Fruit fly (Drosophila melanogaster) whole organism, embryonic: ENCODE results near the gene CG13032.

Experiments
- Abd-B ChIP-seq: fragments of 200-800 bp; sonication (Bioruptor generic); optimal IDR thresholded peaks from 2 replicates; lab custom pipeline; 2018; ENCODE audit warnings: missing biosample characterization, mild to moderate bottlenecking, missing genetic modification characterization, moderate library complexity
- B-H2 ChIP-seq: fragments of 200-800 bp; sonication (Bioruptor generic); optimal IDR thresholded peaks from 2 replicates; lab custom pipeline; 2018; ENCODE audit warnings: missing biosample characterization, mild to moderate bottlenecking, missing genetic modification characterization
- BEAF-32 ChIP-seq: fragments of 200-800 bp; sonication (Bioruptor generic); optimal IDR thresholded peaks from 3 replicates; lab custom pipeline; 2017; ENCODE audit warnings: missing biosample characterization, missing genetic modification characterization, mild to moderate bottlenecking, moderate library complexity, missing genetic modification reagents
- CG10209 ChIP-seq: fragments of 200-800 bp; sonication (Bioruptor generic); optimal IDR thresholded peaks from 3 replicates; lab custom pipeline; 2017; ENCODE audit warnings: missing biosample characterization, mild to moderate bottlenecking, missing genetic modification characterization, missing genetic modification reagents
- CG10274 ChIP-seq: fragments of 200-800 bp; sonication (Bioruptor generic); optimal IDR thresholded peaks from 3 replicates; lab custom pipeline; 2017; ENCODE audit warnings: missing biosample characterization, mild to moderate bottlenecking, missing genetic modification characterization
- CG10565 ChIP-seq: fragments of 200-800 bp; sonication (Bioruptor generic); optimal IDR thresholded peaks from 3 replicates; lab custom pipeline; 2016; ENCODE audit warnings: missing biosample characterization, mild to moderate bottlenecking, missing genetic modification characterization
- CG1233 ChIP-seq: fragments of 200-800 bp; sonication (Bioruptor generic); optimal IDR thresholded peaks from 4 replicates; lab custom pipeline; 2018; ENCODE audit warnings: missing biosample characterization, mild to moderate bottlenecking, missing genetic modification characterization
- CG13424 ChIP-seq: fragments of 200-800 bp; sonication (Bioruptor generic); optimal IDR thresholded peaks from 2 replicates; lab custom pipeline; 2019; ENCODE audit warnings: missing biosample characterization, mild to moderate bottlenecking, missing genetic modification characterization, moderate library complexity
- CG17359 ChIP-seq: fragments of 200-800 bp; sonication (Bioruptor generic); optimal IDR thresholded peaks from 3 replicates; lab custom pipeline; 2018; ENCODE audit warnings: missing biosample characterization, mild to moderate bottlenecking, missing genetic modification characterization, moderate library complexity
- CG17912 ChIP-seq: fragments of 200-800 bp; sonication (Bioruptor generic); optimal IDR thresholded peaks from 2 replicates; lab custom pipeline; 2018; ENCODE audit warnings: missing biosample characterization, mild to moderate bottlenecking, missing genetic modification characterization
- CG1832 ChIP-seq: fragments of 200-800 bp; sonication (Bioruptor generic); optimal IDR thresholded peaks from 2 replicates; lab custom pipeline; 2017; ENCODE audit warnings: missing biosample characterization, mild to moderate bottlenecking, missing genetic modification characterization, inconsistent platforms
- CG2202 ChIP-seq: fragments of 200-800 bp; sonication (Bioruptor generic); optimal IDR thresholded peaks from 2 replicates; lab custom pipeline; 2018; ENCODE audit warnings: missing biosample characterization, mild to moderate bottlenecking, missing genetic modification characterization
- CG6254 ChIP-seq: fragments of 200-800 bp; sonication (Bioruptor generic); optimal IDR thresholded peaks from 3 replicates; lab custom pipeline; 2017; ENCODE audit warnings: mild to moderate bottlenecking, missing biosample characterization, missing genetic modification reagents, missing genetic modification characterization
- CG6272 ChIP-seq: fragments of 200-800 bp; sonication (Bioruptor generic); IDR thresholded peaks from 2 replicates; pipeline ENCODE4 v1.3.6; 2022; ENCODE audit warnings: missing biosample characterization, missing genetic modification characterization
- CG6683 ChIP-seq: fragments of 200-800 bp; sonication (Bioruptor generic); optimal IDR thresholded peaks from 2 replicates; lab custom pipeline; 2017; ENCODE audit warnings: missing biosample characterization, mild to moderate bottlenecking, missing genetic modification characterization, missing genetic modification reagents
- CG7372 ChIP-seq: fragments of 200-800 bp; sonication (Bioruptor generic); IDR thresholded peaks from 2 replicates; pipeline ENCODE4 v1.3.6; 2022; ENCODE audit warnings: missing biosample characterization, missing genetic modification characterization
- CG7745 ChIP-seq: fragments of 200-800 bp; sonication (Bioruptor generic); optimal IDR thresholded peaks from 2 replicates; lab custom pipeline; 2018; ENCODE audit warnings: missing biosample characterization, mild to moderate bottlenecking, missing genetic modification characterization, moderate library complexity
- CG8388 ChIP-seq: fragments of 200-800 bp; sonication (Bioruptor generic); optimal IDR thresholded peaks from 2 replicates; lab custom pipeline; 2019; ENCODE audit warnings: missing biosample characterization, mild to moderate bottlenecking, missing genetic modification characterization, moderate library complexity
- CHES-1-like ChIP-seq: fragments of 200-800 bp; sonication (Bioruptor generic); optimal IDR thresholded peaks from 2 replicates; lab custom pipeline; 2016; ENCODE audit warnings: missing biosample characterization, missing genetic modification characterization
- CTCF ChIP-seq: fragments of 200-800 bp; sonication (Bioruptor generic); optimal IDR thresholded peaks from 2 replicates; lab custom pipeline; 2017; ENCODE audit warnings: missing biosample characterization, mild to moderate bottlenecking, missing genetic modification characterization, moderate library complexity
- CkIIα-i1 ChIP-seq: fragments of 200-800 bp; sonication (Bioruptor generic); IDR thresholded peaks from 2 replicates; pipeline ENCODE4 v1.3.6; 2022; ENCODE audit warnings: missing biosample characterization, missing genetic modification characterization
- CrebB ChIP-seq: fragments of 200-800 bp; sonication (Bioruptor generic); optimal IDR thresholded peaks from 3 replicates; lab custom pipeline; 2018; ENCODE audit warnings: missing biosample characterization, mild to moderate bottlenecking, missing genetic modification characterization
- Dip3 ChIP-seq: fragments of 200-800 bp; sonication (Bioruptor generic); optimal IDR thresholded peaks from 3 replicates; lab custom pipeline; 2016; ENCODE audit warnings: missing biosample characterization, missing genetic modification characterization
- Fer1 ChIP-seq: fragments of 200-800 bp; sonication (Bioruptor generic); optimal IDR thresholded peaks from 2 replicates; lab custom pipeline; 2017; ENCODE audit warnings: missing biosample characterization, mild to moderate bottlenecking, missing genetic modification characterization
- HLHmδ ChIP-seq: fragments of 200-800 bp; sonication (Bioruptor generic); optimal IDR thresholded peaks from 2 replicates; lab custom pipeline; 2018; ENCODE audit warnings: missing biosample characterization, mild to moderate bottlenecking, missing genetic modification characterization, moderate library complexity
- Hsf ChIP-seq: fragments of 200-800 bp; sonication (Bioruptor generic); optimal IDR thresholded peaks from 3 replicates; lab custom pipeline; 2016; ENCODE audit warnings: missing biosample characterization, missing genetic modification characterization
- Max ChIP-seq: fragments of 200-800 bp; sonication (Bioruptor generic); optimal IDR thresholded peaks from 2 replicates; lab custom pipeline; 2016; ENCODE audit warnings: missing biosample characterization, mild to moderate bottlenecking, missing genetic modification characterization
- Med ChIP-seq: fragments of 200-800 bp; sonication (Bioruptor generic); peaks from one replicate; lab custom pipeline; 2016; ENCODE audit warnings: missing biosample characterization, missing genetic modification characterization, mild to moderate bottlenecking, inconsistent platforms, moderate library complexity
- Opbp ChIP-seq: fragments of 200-800 bp; sonication (Bioruptor generic); IDR thresholded peaks from 3 replicates; pipeline ENCODE4 v1.3.6; 2022; ENCODE audit warnings: missing biosample characterization, missing genetic modification characterization; ENCODE audit not compliant: partially characterized antibody
- Ptx1 ChIP-seq: fragments of 200-800 bp; sonication (Bioruptor generic); IDR thresholded peaks from 2 replicates; pipeline ENCODE4 v1.3.6; 2022; ENCODE audit warnings: missing biosample characterization, missing genetic modification characterization
- Side ChIP-seq: fragments of 200-800 bp; sonication (Bioruptor generic); optimal IDR thresholded peaks from 2 replicates; lab custom pipeline; 2016; ENCODE audit warnings: missing biosample characterization, missing genetic modification characterization
- Sry-δ ChIP-seq: fragments of 200-800 bp; sonication (Bioruptor generic); optimal IDR thresholded peaks from 2 replicates; lab custom pipeline; 2016; ENCODE audit warnings: missing biosample characterization, missing genetic modification characterization
- Ssrp ChIP-seq: fragments of 200-800 bp; sonication (Bioruptor generic); optimal IDR thresholded peaks from 2 replicates; lab custom pipeline; 2018; ENCODE audit warnings: missing biosample characterization, mild to moderate bottlenecking, missing genetic modification characterization, moderate library complexity
- cas ChIP-seq: fragments of 200-800 bp; sonication (Bioruptor generic); IDR thresholded peaks from 2 replicates; pipeline ENCODE4 v1.3.6; 2022; ENCODE audit warnings: missing biosample characterization, missing genetic modification characterization
- crc ChIP-seq: fragments of 200-800 bp; sonication (Bioruptor generic); optimal IDR thresholded peaks from 2 replicates; lab custom pipeline; 2016; ENCODE audit warnings: missing biosample characterization, missing genetic modification characterization
- crp ChIP-seq, 2 experiments: fragments of 200-800 bp; sonication (Bioruptor generic); optimal IDR thresholded peaks; 2 replicates in 1 of 2; 3 replicates in 1 of 2; lab custom pipeline; 2017; ENCODE audit warnings: missing biosample characterization in 2 of 2, missing genetic modification characterization in 2 of 2, mild to moderate bottlenecking in 1 of 2, moderate library complexity in 1 of 2
- dmrt11E ChIP-seq: fragments of 200-800 bp; sonication (Bioruptor generic); optimal IDR thresholded peaks from 3 replicates; lab custom pipeline; 2018; ENCODE audit warnings: missing biosample characterization, mild to moderate bottlenecking, missing genetic modification characterization, moderate library complexity
- ftz-f1 ChIP-seq: fragments of 200-800 bp; sonication (Bioruptor generic); optimal IDR thresholded peaks from 2 replicates; lab custom pipeline; 2016; ENCODE audit warnings: missing biosample characterization, missing genetic modification characterization
- fu2 ChIP-seq: fragments of 200-800 bp; sonication (Bioruptor generic); optimal IDR thresholded peaks from 2 replicates; lab custom pipeline; 2016; ENCODE audit warnings: missing biosample characterization, missing genetic modification characterization
- ham ChIP-seq: fragments of 200-800 bp; sonication (Bioruptor generic); IDR thresholded peaks from 2 replicates; pipeline ENCODE4 v1.3.6; 2022; ENCODE audit warnings: missing biosample characterization, missing genetic modification characterization
- hb ChIP-seq: fragments of 200-800 bp; sonication (Bioruptor generic); IDR thresholded peaks from 3 replicates; pipeline ENCODE4 v1.3.6; 2022; ENCODE audit warnings: missing biosample characterization, missing genetic modification characterization; ENCODE audit not compliant: partially characterized antibody
- jing ChIP-seq: fragments of 200-800 bp; sonication (Bioruptor generic); optimal IDR thresholded peaks from 2 replicates; lab custom pipeline; 2018; ENCODE audit warnings: missing biosample characterization, mild to moderate bottlenecking, missing genetic modification characterization
- lbe ChIP-seq: fragments of 200-800 bp; sonication (Bioruptor generic); optimal IDR thresholded peaks from 2 replicates; lab custom pipeline; 2016; ENCODE audit warnings: missing biosample characterization, mild to moderate bottlenecking, missing genetic modification characterization
- org-1 ChIP-seq: fragments of 200-800 bp; sonication (Bioruptor generic); optimal IDR thresholded peaks from 2 replicates; lab custom pipeline; 2017; ENCODE audit warnings: missing biosample characterization, missing genetic modification characterization
- pita ChIP-seq: fragments of 200-800 bp; sonication (Bioruptor generic); optimal IDR thresholded peaks from 2 replicates; lab custom pipeline; 2017; ENCODE audit warnings: missing biosample characterization, mild to moderate bottlenecking, missing genetic modification characterization
- sens ChIP-seq: fragments of 200-800 bp; sonication (Bioruptor generic); peaks from one replicate; lab custom pipeline; 2016; ENCODE audit warnings: missing biosample characterization, missing genetic modification characterization
- slbo ChIP-seq: fragments of 200-800 bp; sonication (Bioruptor generic); IDR thresholded peaks from 2 replicates; pipeline ENCODE4 v1.3.6; 2022; ENCODE audit warnings: missing biosample characterization, missing genetic modification characterization
- sug ChIP-seq: fragments of 200-800 bp; optimal IDR thresholded peaks from 2 replicates; lab custom pipeline; 2019; ENCODE audit warnings: missing biosample characterization, mild to moderate bottlenecking, missing genetic modification characterization, moderate library complexity
- zen ChIP-seq: fragments of 200-800 bp; sonication (Bioruptor generic); optimal IDR thresholded peaks from 3 replicates; lab custom pipeline; 2018; ENCODE audit warnings: missing biosample characterization, mild to moderate bottlenecking, missing genetic modification characterization, moderate library complexity
- zfh1 ChIP-seq: fragments of 200-800 bp; sonication (Bioruptor generic); IDR thresholded peaks from 3 replicates; pipeline ENCODE4 v1.3.6; 2022; ENCODE audit warnings: missing biosample characterization, missing genetic modification characterization

The CG13032 gene

dm6 chr3L:16668797-16669196 is 5.0 kb upstream of the CG13032 start (continued):
- TF ChIP-seq Opbp (GFP tag; lab: Robert Waterston, UW), result no peak
- no peak for TF ChIP-seq cas
- no peak for TF ChIP-seq jing
- TF ChIP-seq zen (tag; lab: Kevin White, UChicago), result no peak
- TF ChIP-seq sens (GFP tag; lab: Kevin White, UChicago), result no peak
- peak; percentile 48 for TF ChIP-seq Med
- no peak for TF ChIP-seq sug
- no peak for TF ChIP-seq pita (GFP tag; lab: Kevin White, UChicago)

dm6 chr3L:16670195-16670594 is 3.6 kb upstream of the CG13032 start:
- TF ChIP-seq CG10209 (GFP tag; lab: Kevin White, UChicago), result peak; percentile 21
- no peak for TF ChIP-seq CG1832
- TF ChIP-seq CG6272 (GFP tag; lab: Robert Waterston, UW), result no peak
- no peak for TF ChIP-seq CHES-1-like (GFP tag; lab: Kevin White, UChicago)
- TF ChIP-seq Abd-B (GFP tag; lab: Kevin White, UChicago), result no peak
- TF ChIP-seq CTCF (GFP tag; lab: Kevin White, UChicago), result no peak
- TF ChIP-seq Hsf (GFP tag; lab: Kevin White, UChicago), result no peak
- no peak for TF ChIP-seq CG2202 (tag; lab: Kevin White, UChicago)
- no peak for TF ChIP-seq fu2 (GFP tag; lab: Kevin White, UChicago)
- no peak for TF ChIP-seq CG6683 (GFP tag; lab: Kevin White, UChicago)
- TF ChIP-seq Ssrp (tag; lab: Kevin White, UChicago), result no peak
- no peak for TF ChIP-seq ham
- TF ChIP-seq CG17359 (tag; lab: Kevin White, UChicago), result no peak
- TF ChIP-seq CrebB (tag; lab: Kevin White, UChicago), result peak; percentile 2
- TF ChIP-seq CG7372 (GFP tag; lab: Robert Waterston, UW), result no peak
- TF ChIP-seq Max (GFP tag; lab: Kevin White, UChicago), result no peak
- TF ChIP-seq lbe, result no peak
- no peak for TF ChIP-seq Side
- TF ChIP-seq B-H2 (GFP tag; lab: Kevin White, UChicago), result peak; percentile 17
- TF ChIP-seq Ptx1 (GFP tag; lab: Robert Waterston, UW), result 0 out of 2 replicates have a peak, but pooled peaks have one; percentile 9
- TF ChIP-seq dmrt11E (tag; lab: Kevin White, UChicago), result no peak
- no peak for TF ChIP-seq crc (GFP tag; lab: Kevin White, UChicago)
- TF ChIP-seq Dip3 (GFP tag; lab: Kevin White, UChicago), result peak; percentile 4
- no peak for TF ChIP-seq CkIIα-i1 (GFP tag; lab: Robert Waterston, UW)
- TF ChIP-seq CG10565 (GFP tag; lab: Kevin White, UChicago), result no peak
- peak; percentile 49 for TF ChIP-seq Fer1 (GFP tag; lab: Kevin White, UChicago)
- no peak for TF ChIP-seq hb
- no peak for TF ChIP-seq zfh1
- TF ChIP-seq BEAF-32 (GFP tag; lab: Kevin White, UChicago), result no peak
- peak; percentile 3 for TF ChIP-seq CG1233 (GFP tag; lab: Kevin White, UChicago)
- TF ChIP-seq CG17912 (GFP tag; lab: Kevin White, UChicago), result peak; percentile 46
- TF ChIP-seq CG10274, result no peak
- TF ChIP-seq CG6254 (GFP tag; lab: Kevin White, UChicago), result peak; percentile 28
- TF ChIP-seq HLHmδ (GFP tag; lab: Kevin White, UChicago), result no peak
- TF ChIP-seq CG13424 (tag; lab: Kevin White, UChicago), result peak; percentile 12
- no peak for TF ChIP-seq org-1 (GFP tag; lab: Kevin White, UChicago)
- TF ChIP-seq slbo (GFP tag; lab: Robert Waterston, UW), result no peak
- TF ChIP-seq jing, result no peak
- TF ChIP-seq Sry-δ (GFP tag; lab: Kevin White, UChicago), result no peak
- TF ChIP-seq crp (GFP tag; optimal IDR thresholded peaks at IDR 0.05; lab: Kevin White, UChicago), result no peak
- TF ChIP-seq CG8388 (GFP tag; lab: Kevin White, UChicago), result no peak
- TF ChIP-seq ftz-f1 (GFP tag; lab: Kevin White, UChicago), result no peak
- TF ChIP-seq CG7745 (tag; lab: Kevin White, UChicago), result peak; percentile 10
